Worm (Caenorhabditis elegans): ENCODE data around the gene F09E10.5.

DNA sequence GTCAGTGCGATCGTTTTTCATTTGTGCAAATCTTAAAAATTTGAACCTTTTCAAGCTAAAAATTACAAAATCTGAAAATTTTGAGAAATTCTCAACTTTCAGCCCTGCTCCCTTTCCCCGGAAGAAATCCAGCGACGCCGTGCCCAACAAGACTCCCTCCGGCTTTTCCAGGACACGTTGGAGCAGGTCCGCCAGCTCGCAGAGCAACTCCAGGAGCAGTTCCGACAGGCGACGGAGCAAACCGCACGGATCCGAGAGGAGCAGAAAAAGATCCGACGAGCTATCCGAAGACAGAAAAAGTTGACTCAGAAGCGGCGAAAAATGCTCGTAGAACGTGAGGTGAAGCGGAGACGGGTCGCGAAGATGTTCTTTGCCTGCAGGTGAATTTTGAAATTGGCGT lies 42.9 kb downstream of the F09E10.5 start:
- no peak for TF ChIP-seq unc-39 (tag; optimal IDR thresholded peaks at IDR 0.05)
- TF ChIP-seq ham-2 (GFP tag; optimal IDR thresholded peaks at IDR 0.05) = no peak
- no peak for TF ChIP-seq elt-3 (tag; optimal IDR thresholded peaks at IDR 0.05)
- no peak for TF ChIP-seq unc-62 (GFP tag; optimal IDR thresholded peaks at IDR 0.05)
- no peak for TF ChIP-seq lin-13 (tag; optimal IDR thresholded peaks at IDR 0.05)
- TF ChIP-seq ceh-83 (GFP tag; optimal IDR thresholded peaks at IDR 0.05) = no peak
- no peak for TF ChIP-seq snpc-4 (tag; optimal IDR thresholded peaks at IDR 0.05)
- TF ChIP-seq lin-32 (GFP tag; optimal IDR thresholded peaks at IDR 0.05) = no peak
- TF ChIP-seq elt-1 (tag; optimal IDR thresholded peaks at IDR 0.05; ENCODE audit: borderline replicate concordance, insufficient read depth) = no peak

Measured in whole organism, mixed stage, embryonic.